Fruit fly (Drosophila melanogaster) whole organism, prepupa: Measurements from ENCODE around the gene SdhD.

ENCODE experiments used
- CG31627 ChIP-seq: fragments of 200-800 bp; sonication (Bioruptor generic); optimal IDR thresholded peaks from 3 replicates; lab custom pipeline; 2016; ENCODE audit warnings: missing biosample characterization, missing genetic modification characterization
- CG6276 ChIP-seq: fragments of 200-800 bp; sonication (Bioruptor generic); optimal IDR thresholded peaks from 2 replicates; lab custom pipeline; 2017; ENCODE audit warnings: missing biosample characterization, mild to moderate bottlenecking, missing genetic modification characterization
- CG8319 ChIP-seq: fragments of 200-800 bp; sonication (Bioruptor generic); optimal IDR thresholded peaks from 3 replicates; lab custom pipeline; 2016; ENCODE audit warnings: missing biosample characterization, missing genetic modification characterization
- Eip78C ChIP-seq: fragments of 200-800 bp; sonication (Bioruptor generic); peaks from one replicate; lab custom pipeline; 2016; ENCODE audit warnings: missing biosample characterization, missing genetic modification characterization
- Ets21C ChIP-seq: fragments of 200-800 bp; sonication (Bioruptor generic); optimal IDR thresholded peaks from 3 replicates; lab custom pipeline; 2016; ENCODE audit warnings: missing biosample characterization, missing genetic modification characterization
- OdsH ChIP-seq: fragments of 200-800 bp; sonication (Bioruptor generic); optimal IDR thresholded peaks from 3 replicates; lab custom pipeline; 2016; ENCODE audit warnings: missing biosample characterization, missing genetic modification characterization
- dac ChIP-seq: fragments of 200-800 bp; sonication (Bioruptor generic); optimal IDR thresholded peaks from 2 replicates; lab custom pipeline; 2017; ENCODE audit warnings: missing biosample characterization, mild to moderate bottlenecking, missing genetic modification characterization
- fd59A ChIP-seq: fragments of 200-800 bp; sonication (Bioruptor generic); optimal IDR thresholded peaks from 2 replicates; lab custom pipeline; 2017; ENCODE audit warnings: missing biosample characterization, mild to moderate bottlenecking, missing genetic modification characterization, missing genetic modification reagents
- pdm3 ChIP-seq: fragments of 200-800 bp; sonication (Bioruptor generic); optimal IDR thresholded peaks from 3 replicates; lab custom pipeline; 2016; ENCODE audit warnings: missing biosample characterization, missing genetic modification characterization

dm6 chr3R:23721525-23721924, 38.9 kb downstream of the SdhD start, which contains the start of gene CG10232:
- TF ChIP-seq CG8319 (no peak), Ets21C (GFP tag; lab: Kevin White, UChicago) (no peak), pdm3 (no peak), CG31627 (no peak), dac (no peak), OdsH (GFP tag; lab: Kevin White, UChicago) (no peak), fd59A (no peak), Eip78C (no peak), CG6276 (GFP tag; lab: Kevin White, UChicago) (no peak)
